Fruit fly (Drosophila melanogaster) whole organism, prepupa: ENCODE measurements around the gene CG1146.

Experiments used
- CG10669 ChIP-seq: fragments of 200-800 bp; sonication (Bioruptor generic); optimal IDR thresholded peaks from 3 replicates; lab custom pipeline; 2018; ENCODE audit warnings: missing biosample characterization, mild to moderate bottlenecking, missing genetic modification characterization, moderate library complexity
- CG11294 ChIP-seq: fragments of 200-800 bp; sonication (Bioruptor generic); IDR thresholded peaks from 2 replicates; pipeline ENCODE4 v1.3.6; 2022; ENCODE audit warnings: missing biosample characterization, missing genetic modification characterization
- CG32006 ChIP-seq: fragments of 200-800 bp; sonication (Bioruptor generic); optimal IDR thresholded peaks from 3 replicates; lab custom pipeline; 2017; ENCODE audit warnings: missing biosample characterization, mild to moderate bottlenecking, missing genetic modification characterization
- CG3919 ChIP-seq: fragments of 200-800 bp; sonication (Bioruptor generic); optimal IDR thresholded peaks from 3 replicates; lab custom pipeline; 2016; ENCODE audit warnings: missing biosample characterization, missing genetic modification characterization
- CG6808 ChIP-seq: fragments of 200-800 bp; sonication (Bioruptor generic); optimal IDR thresholded peaks from 3 replicates; lab custom pipeline; 2017; ENCODE audit warnings: missing biosample characterization, missing genetic modification characterization, mild to moderate bottlenecking, moderate library complexity, missing genetic modification reagents
- CG6854 ChIP-seq: fragments of 200-800 bp; sonication (Bioruptor generic); optimal IDR thresholded peaks from 2 replicates; lab custom pipeline; 2017; ENCODE audit warnings: missing biosample characterization, mild to moderate bottlenecking, missing genetic modification characterization
- CG8119 ChIP-seq: fragments of 200-800 bp; sonication (Bioruptor generic); IDR thresholded peaks from 3 replicates; pipeline ENCODE4 v1.3.6; 2022; ENCODE audit warnings: missing biosample characterization, missing genetic modification characterization
- Eip78C ChIP-seq: fragments of 200-800 bp; sonication (Bioruptor generic); peaks from one replicate; lab custom pipeline; 2016; ENCODE audit warnings: missing biosample characterization, missing genetic modification characterization
- Ets21C ChIP-seq: fragments of 200-800 bp; sonication (Bioruptor generic); optimal IDR thresholded peaks from 3 replicates; lab custom pipeline; 2016; ENCODE audit warnings: missing biosample characterization, missing genetic modification characterization
- Smox ChIP-seq: fragments of 200-800 bp; sonication (Bioruptor generic); optimal IDR thresholded peaks from 3 replicates; lab custom pipeline; 2016; ENCODE audit warnings: missing biosample characterization, missing genetic modification characterization
- dac ChIP-seq: fragments of 200-800 bp; sonication (Bioruptor generic); optimal IDR thresholded peaks from 2 replicates; lab custom pipeline; 2017; ENCODE audit warnings: missing biosample characterization, mild to moderate bottlenecking, missing genetic modification characterization
- fd59A ChIP-seq: fragments of 200-800 bp; sonication (Bioruptor generic); optimal IDR thresholded peaks from 2 replicates; lab custom pipeline; 2017; ENCODE audit warnings: missing biosample characterization, mild to moderate bottlenecking, missing genetic modification characterization, missing genetic modification reagents

DNA sequence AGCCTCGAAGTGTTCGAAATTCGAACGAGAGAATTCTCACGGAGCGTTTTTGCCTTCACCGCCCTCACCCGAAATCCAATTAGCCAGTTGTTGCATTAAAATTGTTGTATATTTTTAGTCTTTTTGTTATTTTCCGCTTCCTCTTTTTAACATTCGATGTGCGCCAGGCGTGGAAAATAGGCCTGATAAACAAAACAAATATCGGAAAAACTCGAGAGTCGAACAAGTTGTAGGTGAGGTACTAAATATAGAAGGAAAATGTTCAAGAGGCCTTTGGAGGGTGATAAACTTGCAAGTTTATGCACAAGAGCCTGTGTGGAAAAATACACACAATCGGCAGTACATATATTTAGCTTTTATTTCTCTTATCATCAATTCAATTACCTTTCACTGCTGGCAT, 29.8 kb upstream of the CG1146 start:
- TF ChIP-seq CG11294 (no peak), CG3919 (GFP tag; lab: Kevin White, UChicago) (no peak), CG32006 (GFP tag; lab: Kevin White, UChicago) (no peak), CG6854 (GFP tag; lab: Kevin White, UChicago) (no peak), Eip78C (GFP tag; lab: Kevin White, UChicago) (no peak), Ets21C (no peak), CG8119 (GFP tag; lab: Robert Waterston, UW) (no peak), dac (GFP tag; lab: Kevin White, UChicago) (no peak), fd59A (GFP tag; lab: Kevin White, UChicago) (no peak), Smox (GFP tag; lab: Kevin White, UChicago) (no peak), CG10669 (no peak), CG6808 (GFP tag; lab: Kevin White, UChicago) (no peak)
